Fruit fly (Drosophila melanogaster): ENCODE measurements around the gene CSN3.

The CSN3 gene

DNA sequence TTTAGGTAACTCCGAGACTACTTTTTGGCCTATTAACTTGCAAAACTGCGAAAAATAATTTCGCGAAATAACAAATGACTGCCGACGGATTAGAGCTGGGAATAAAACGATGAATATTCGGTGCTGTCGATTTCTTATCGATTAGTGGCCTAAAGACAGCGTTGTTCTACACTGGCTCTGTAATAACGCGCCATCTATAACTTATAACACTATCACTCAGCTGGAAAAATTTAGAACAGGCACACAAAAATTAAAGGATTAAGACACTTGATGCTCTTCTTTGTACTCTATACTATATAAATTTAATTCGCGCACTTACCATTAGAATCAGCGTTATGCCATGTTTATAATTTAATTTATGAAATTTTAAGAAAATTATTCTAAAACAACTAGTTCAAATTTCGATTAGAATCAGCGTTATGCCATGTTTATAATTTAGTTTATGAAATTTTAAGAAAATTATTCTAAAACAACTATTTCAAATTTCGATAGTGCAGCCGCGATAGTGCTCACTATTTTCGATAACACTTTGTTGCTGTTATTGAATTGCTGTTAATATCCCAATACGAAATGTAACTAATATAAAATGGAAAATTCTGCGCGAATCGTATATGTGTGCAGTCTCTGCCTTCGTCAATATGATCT is at the start of gene CSN3, which contains the start of gene CG11456:
Gene CSN3 (minus strand): TSS at position 112 of the 645 bp plus-strand sequence.
Gene CG11456 (plus strand): TSS at position 523 of the 645 bp plus-strand sequence.
- no peak for TF ChIP-seq noc (tag; optimal IDR thresholded peaks at IDR 0.05)

- TF ChIP-seq noc (tag; optimal IDR thresholded peaks at IDR 0.05), result no peak
Measured at dm6 chr3L:20885172-20885571, 43.8 kb upstream of the CSN3 start, which contains the start of gene CG32432. Gene CG32432 (minus strand): TSS chr3L:20885188.

dm6 chr3L:20883969-20884368 is 42.6 kb upstream of the CSN3 start:
- TF ChIP-seq noc (tag; optimal IDR thresholded peaks at IDR 0.05), result no peak

dm6 chr3L:20868995-20869394 is 27.6 kb upstream of the CSN3 start:
- TF ChIP-seq noc (tag; optimal IDR thresholded peaks at IDR 0.05), result no peak

DNA sequence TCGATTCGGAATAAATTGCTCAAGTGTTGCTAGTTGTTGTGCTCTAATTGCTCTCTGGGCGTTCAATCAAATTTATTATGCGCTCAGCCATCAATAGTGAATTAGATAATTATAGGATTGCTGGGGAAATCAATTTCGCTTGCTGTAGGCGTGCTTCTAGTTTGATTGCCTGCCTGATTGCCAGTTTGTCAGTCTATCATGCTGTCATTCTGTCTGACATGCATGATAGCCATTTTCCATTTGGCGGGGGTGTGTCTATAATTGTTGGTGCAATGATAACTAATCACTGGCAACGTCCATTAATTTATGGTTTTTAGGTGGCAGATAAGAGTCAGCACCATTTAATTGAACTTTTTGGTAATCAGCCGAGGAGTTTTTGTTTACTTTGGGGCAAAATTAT is 16.2 kb upstream of the CSN3 start:
- TF ChIP-seq noc (tag; optimal IDR thresholded peaks at IDR 0.05), result no peak

DNA sequence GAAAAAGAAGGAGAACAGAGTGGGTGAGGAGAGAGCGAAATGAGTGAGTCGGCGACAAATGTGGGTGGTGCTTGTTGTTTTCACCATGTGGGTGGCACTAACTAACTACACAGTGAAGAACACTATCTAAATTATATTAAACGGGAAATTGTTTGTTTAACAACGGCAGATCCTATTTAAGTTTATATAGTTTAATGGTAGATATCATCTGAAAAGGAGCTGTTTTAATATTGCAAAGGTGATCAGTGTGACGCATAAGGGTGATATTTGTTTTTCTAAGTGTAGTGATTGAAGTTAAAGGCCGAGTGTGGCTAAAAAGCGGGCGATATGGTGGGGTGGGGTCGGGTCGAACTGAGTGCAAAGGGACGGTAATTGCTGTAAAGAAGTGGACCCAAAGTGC is 7.2 kb upstream of the CSN3 start:
- no peak for TF ChIP-seq noc (tag; optimal IDR thresholded peaks at IDR 0.05)

DNA sequence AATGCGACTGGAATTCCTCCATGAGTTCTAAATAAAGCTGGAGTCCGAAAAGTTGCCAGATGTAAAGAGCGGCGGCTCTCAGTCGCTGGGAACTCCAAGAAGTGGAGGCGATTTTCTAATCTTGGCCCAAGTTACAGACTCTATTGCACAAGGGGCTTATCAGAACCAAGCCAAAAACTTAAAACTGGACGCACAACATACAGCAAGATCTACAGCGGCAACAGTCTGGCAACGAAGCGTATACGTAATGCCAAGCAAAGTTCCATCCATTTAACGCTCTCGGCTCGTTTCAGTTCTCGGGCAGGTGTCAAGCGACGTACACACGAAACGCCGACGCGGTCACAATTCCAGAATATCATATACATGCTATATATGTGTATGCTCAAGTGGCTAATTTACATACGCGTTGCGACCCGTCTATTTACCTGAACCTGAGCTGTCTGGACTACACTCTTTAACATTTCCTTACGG is 3.5 kb downstream of the CSN3 start:
- TF ChIP-seq noc (tag; optimal IDR thresholded peaks at IDR 0.05), result peak; percentile 2

DNA sequence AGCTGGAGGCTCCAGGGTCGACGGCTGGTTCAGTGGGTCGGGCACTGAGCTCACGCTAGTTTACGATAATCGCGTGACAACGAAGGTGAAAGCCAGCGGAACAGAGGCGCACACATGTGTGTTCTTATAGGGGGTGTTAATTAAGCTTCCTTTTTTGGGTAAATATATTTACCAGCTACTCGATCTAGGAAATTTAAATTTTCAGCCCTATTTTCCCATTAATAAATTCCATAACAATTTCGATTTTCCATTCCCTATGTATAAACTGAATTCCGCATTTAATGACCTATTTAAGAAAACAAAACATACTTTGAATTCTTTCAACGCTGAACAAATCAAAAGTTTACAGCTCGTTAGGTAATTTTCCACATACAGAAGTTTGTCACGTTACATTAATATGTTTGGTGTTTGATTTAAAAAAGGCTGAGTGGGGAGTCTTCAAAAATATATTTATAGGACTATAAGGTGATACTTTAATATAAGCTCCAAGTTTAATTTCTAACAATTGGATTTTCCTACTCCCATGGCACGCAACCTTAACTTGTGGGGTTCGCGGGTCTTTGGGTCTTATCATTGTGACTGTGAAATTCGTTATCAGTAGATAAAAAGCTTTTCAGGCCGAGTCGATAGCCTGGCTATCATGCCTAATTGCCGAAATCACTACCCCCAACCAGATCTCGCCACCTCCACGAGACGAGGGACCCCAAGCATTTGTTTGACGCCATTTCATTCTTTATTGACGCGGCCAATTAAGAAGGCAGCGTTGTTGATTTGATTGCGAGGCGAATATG is 4.1 kb downstream of the CSN3 start, which contains the start of gene CG13255:
Gene CG13255 (plus strand): TSS at position 449 of the 791 bp plus-strand sequence.
- TF ChIP-seq noc (tag; optimal IDR thresholded peaks at IDR 0.05), result peak; percentile 85

- no peak for TF ChIP-seq noc (tag; optimal IDR thresholded peaks at IDR 0.05)
Measured at dm6 chr3L:20835882-20836281, 5.5 kb downstream of the CSN3 start, which contains the start of gene CG3288. Gene CG3288 (plus strand): TSS chr3L:20836182.

dm6 chr3L:20834150-20834549 is 7.2 kb downstream of the CSN3 start:
- no peak for TF ChIP-seq noc (tag; optimal IDR thresholded peaks at IDR 0.05)

DNA sequence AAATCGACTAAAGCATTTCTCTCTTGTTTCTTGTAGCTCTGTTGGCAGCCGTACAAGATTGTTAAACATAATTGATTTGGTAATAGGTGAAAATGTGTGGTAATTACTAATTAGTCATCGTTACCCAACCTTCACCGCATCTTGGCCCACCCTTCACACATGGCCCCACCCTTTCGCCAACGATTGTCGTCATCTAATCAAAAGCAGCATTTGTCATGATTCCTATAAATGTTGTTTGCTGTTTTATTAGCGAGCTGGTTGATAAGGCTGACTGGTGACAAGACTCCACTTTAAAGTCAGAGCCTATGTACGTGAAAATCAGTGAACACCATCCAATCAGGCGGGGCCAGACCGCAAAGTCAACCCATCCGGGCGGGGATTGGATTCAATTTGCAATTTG is 11.0 kb downstream of the CSN3 start:
- TF ChIP-seq noc (tag; optimal IDR thresholded peaks at IDR 0.05), result no peak

DNA sequence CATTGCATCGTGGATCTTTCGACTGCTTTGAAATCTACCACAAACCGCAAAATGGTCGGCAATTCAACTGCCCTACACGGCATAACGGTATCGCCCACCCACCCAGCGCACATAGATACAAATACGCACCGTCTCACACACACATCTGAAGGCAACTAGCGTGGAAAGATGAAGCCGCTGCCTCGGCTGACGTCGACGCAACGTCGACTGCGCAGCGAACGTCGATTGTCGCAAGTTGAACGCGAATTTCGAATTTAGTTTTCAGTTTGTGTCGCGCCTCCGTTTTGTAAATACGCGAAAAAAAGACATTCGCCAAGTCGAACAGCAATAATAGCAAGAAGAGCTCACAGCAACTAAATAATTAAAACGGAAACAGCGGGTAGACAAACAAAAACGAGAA is 13.4 kb downstream of the CSN3 start:
- TF ChIP-seq noc (tag; optimal IDR thresholded peaks at IDR 0.05), result no peak

dm6 chr3L:20826950-20827910 is 14.1 kb downstream of the CSN3 start:
- peak; percentile 43 for TF ChIP-seq noc (tag; optimal IDR thresholded peaks at IDR 0.05)

DNA sequence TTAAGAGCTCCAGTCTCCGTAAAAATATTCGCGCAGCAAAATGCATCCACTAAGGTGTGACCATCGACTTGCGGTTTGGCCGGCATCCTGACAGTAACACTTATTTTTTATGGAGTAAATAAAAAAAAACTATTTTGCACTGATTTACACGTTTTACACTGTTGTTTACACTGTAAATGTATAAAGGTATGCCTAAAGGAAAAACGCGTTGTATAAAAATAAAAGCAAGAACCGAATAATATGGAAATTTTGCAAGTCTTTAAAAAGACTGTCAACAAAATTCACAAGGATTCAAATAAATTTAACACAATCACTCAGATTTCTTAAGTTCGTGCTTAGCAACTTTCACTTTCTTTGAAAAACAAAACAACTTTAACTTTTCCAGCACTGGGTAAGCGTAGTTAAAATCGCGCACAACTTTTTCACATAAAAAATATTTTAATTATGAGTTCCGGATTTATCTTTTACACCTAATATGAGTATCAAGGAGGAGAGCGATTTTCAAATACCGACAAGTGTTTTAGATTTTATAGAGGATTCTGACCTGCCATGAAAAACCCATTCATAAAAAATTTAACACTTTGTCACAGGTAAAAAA is 18.1 kb downstream of the CSN3 start:
- no peak for TF ChIP-seq noc (tag; optimal IDR thresholded peaks at IDR 0.05)

DNA sequence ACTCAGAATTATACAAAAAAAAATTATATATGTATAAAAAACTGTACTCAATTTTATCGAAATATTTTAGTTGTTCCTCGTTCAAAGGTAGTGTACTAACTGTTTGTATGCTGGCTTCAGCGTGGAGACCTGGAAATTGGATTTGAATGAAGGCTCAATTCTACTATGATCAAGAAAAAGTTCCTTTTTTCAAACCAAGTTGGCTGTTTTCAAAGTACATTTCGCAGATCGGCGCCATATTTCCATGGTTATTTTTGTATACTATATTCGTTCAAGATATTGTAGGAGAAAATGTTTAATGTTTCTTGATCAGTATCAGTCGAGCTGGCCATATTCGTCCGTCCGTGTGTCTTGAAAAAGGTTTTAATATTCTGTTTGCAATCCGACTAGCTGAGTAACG is 23.4 kb downstream of the CSN3 start, which contains the start of gene Mst77F:
Gene Mst77F (minus strand): TSS at position 101 of the 400 bp plus-strand sequence.
- no peak for TF ChIP-seq noc (tag; optimal IDR thresholded peaks at IDR 0.05)
